Worm (Caenorhabditis elegans) whole organism, L1 larva: ENCODE measurements around the gene col-173.

Experiments used
- C34B4.2 ChIP-seq: sonication (generic microtip); optimal IDR thresholded peaks from 2 replicates; lab custom pipeline; 2017; ENCODE audit warnings: mild to moderate bottlenecking, missing genetic modification characterization, missing compliant biosample characterization
- F16B12.6 ChIP-seq: fragments of 150-350 bp; optimal IDR thresholded peaks from 2 replicates; lab custom pipeline; 2014; ENCODE audit warnings: missing biosample characterization, missing genetic modification characterization
- Y116A8C.19 ChIP-seq: sonication (generic microtip); optimal IDR thresholded peaks from 2 replicates; lab custom pipeline; 2016; ENCODE audit warnings: missing compliant biosample characterization, missing genetic modification characterization, borderline replicate concordance
- alr-1 ChIP-seq: fragments of 200-800 bp; sonication (Bioruptor generic); optimal IDR thresholded peaks from 2 replicates; lab custom pipeline; 2018; ENCODE audit warnings: borderline replicate concordance, mild to moderate bottlenecking, missing genetic modification characterization, missing compliant biosample characterization
- aly-2 ChIP-seq: fragments of 150-350 bp; optimal IDR thresholded peaks from 2 replicates; lab custom pipeline; 2014; ENCODE audit warnings: missing biosample characterization, missing genetic modification characterization
- ama-1 ChIP-seq: fragments of 150-350 bp; optimal IDR thresholded peaks from 2 replicates; lab custom pipeline; 2014
- blmp-1 ChIP-seq: fragments of 150-350 bp; optimal IDR thresholded peaks from 2 replicates; lab custom pipeline; 2014; ENCODE audit warnings: missing biosample characterization, missing genetic modification characterization
- ceh-8 ChIP-seq: fragments of 200-800 bp; sonication (Bioruptor generic); optimal IDR thresholded peaks from 2 replicates; lab custom pipeline; 2018; ENCODE audit warnings: mild to moderate bottlenecking, missing genetic modification characterization, moderate library complexity, missing compliant biosample characterization
- ceh-90 ChIP-seq: sonication (generic microtip); optimal IDR thresholded peaks from 2 replicates; lab custom pipeline; 2016; ENCODE audit warnings: missing genetic modification characterization, missing compliant biosample characterization
- ces-1 ChIP-seq: fragments of 150-350 bp; optimal IDR thresholded peaks from 2 replicates; lab custom pipeline; 2014; ENCODE audit warnings: missing biosample characterization, missing genetic modification reagents, missing genetic modification characterization
- dsc-1 ChIP-seq: sonication (generic microtip); optimal IDR thresholded peaks from 2 replicates; lab custom pipeline; 2016; ENCODE audit warnings: mild to moderate bottlenecking, missing genetic modification characterization, missing compliant biosample characterization
- efl-1 ChIP-seq, 4 experiments: fragments of 150-350 bp; optimal IDR thresholded peaks in 3 of 4; peaks in 1 of 4; 1 replicate in 1 of 4; 2 replicates in 3 of 4; lab custom pipeline; 2014; ENCODE audit warnings: missing biosample characterization in 2 of 4, missing genetic modification characterization in 2 of 4, missing genetic modification reagents in 2 of 4
- elt-2 ChIP-seq: sonication (generic microtip); optimal IDR thresholded peaks from 2 replicates; lab custom pipeline; 2016; ENCODE audit warnings: missing genetic modification characterization, mild to moderate bottlenecking, inconsistent platforms, missing compliant biosample characterization, missing genetic modification reagents
- ets-5 ChIP-seq: fragments of 200-800 bp; sonication (Bioruptor generic); IDR thresholded peaks from 2 replicates; pipeline ENCODE4 v1.3.6; 2022; ENCODE audit warnings: missing genetic modification characterization, missing compliant biosample characterization
- fkh-10 ChIP-seq: sonication (generic microtip); optimal IDR thresholded peaks from 2 replicates; lab custom pipeline; 2017; ENCODE audit warnings: missing biosample characterization, missing genetic modification reagents, missing genetic modification characterization
- grh-1 ChIP-seq: fragments of 200-800 bp; sonication (Bioruptor generic); IDR thresholded peaks from 2 replicates; pipeline ENCODE4 v1.3.6; 2022; ENCODE audit warnings: missing genetic modification reagents, missing genetic modification characterization, missing compliant biosample characterization
- hlh-17 ChIP-seq: fragments of 200-800 bp; sonication (Bioruptor generic); optimal IDR thresholded peaks from 2 replicates; lab custom pipeline; 2018; ENCODE audit warnings: missing genetic modification characterization, mild to moderate bottlenecking, missing compliant biosample characterization, moderate library complexity, borderline replicate concordance
- isw-1 ChIP-seq: fragments of 200-800 bp; sonication (Bioruptor generic); IDR thresholded peaks from 2 replicates; pipeline ENCODE4 v1.3.6; 2022; ENCODE audit warnings: missing genetic modification characterization, missing compliant biosample characterization
- lin-14 ChIP-seq: fragments of 200-800 bp; sonication (Bioruptor generic); optimal IDR thresholded peaks from 2 replicates; lab custom pipeline; 2018; ENCODE audit warnings: mild to moderate bottlenecking, missing genetic modification characterization, moderate library complexity, missing compliant biosample characterization
- lin-15B ChIP-seq: fragments of 150-350 bp; sonication (generic microtip); optimal IDR thresholded peaks from 3 replicates; lab custom pipeline; 2014; ENCODE audit warnings: missing biosample characterization, missing genetic modification characterization
- lin-35 ChIP-seq, 2 experiments: fragments of 150-350 bp; optimal IDR thresholded peaks; 2 replicates each; lab custom pipeline; 2014; ENCODE audit warnings: missing biosample characterization in 2 of 2, missing genetic modification characterization in 2 of 2, missing genetic modification reagents in 2 of 2
- lir-3 ChIP-seq: sonication (generic microtip); optimal IDR thresholded peaks from 2 replicates; lab custom pipeline; 2016; ENCODE audit warnings: mild to moderate bottlenecking, missing genetic modification characterization, moderate library complexity, missing compliant biosample characterization; ENCODE audit not compliant: poor library complexity
- lsy-2 ChIP-seq, 2 experiments: fragments of 150-350 bp; optimal IDR thresholded peaks; 2 replicates each; lab custom pipeline; 2014; ENCODE audit warnings: missing biosample characterization in 2 of 2, missing genetic modification characterization in 2 of 2
- mef-2 ChIP-seq: fragments of 150-350 bp; optimal IDR thresholded peaks from 2 replicates; lab custom pipeline; 2014; ENCODE audit warnings: missing biosample characterization, missing genetic modification characterization
- nhr-11 ChIP-seq: fragments of 150-350 bp; optimal IDR thresholded peaks from 2 replicates; lab custom pipeline; 2014; ENCODE audit warnings: missing biosample characterization, missing genetic modification characterization
- nhr-12 ChIP-seq: sonication (generic microtip); optimal IDR thresholded peaks from 2 replicates; lab custom pipeline; 2017; ENCODE audit warnings: missing biosample characterization, missing genetic modification characterization
- nhr-20 ChIP-seq: sonication (generic microtip); optimal IDR thresholded peaks from 2 replicates; lab custom pipeline; 2016; ENCODE audit warnings: mild to moderate bottlenecking, missing genetic modification characterization, missing compliant biosample characterization
- nhr-71 ChIP-seq: sonication (generic microtip); optimal IDR thresholded peaks from 2 replicates; lab custom pipeline; 2016; ENCODE audit warnings: mild to moderate bottlenecking, missing genetic modification characterization, moderate library complexity, missing compliant biosample characterization
- nhr-76 ChIP-seq: sonication (generic microtip); optimal IDR thresholded peaks from 2 replicates; lab custom pipeline; 2017; ENCODE audit warnings: missing biosample characterization, missing genetic modification characterization
- nhr-77 ChIP-seq: fragments of 150-350 bp; optimal IDR thresholded peaks from 2 replicates; lab custom pipeline; 2014; ENCODE audit warnings: missing biosample characterization, missing genetic modification characterization
- nhr-90 ChIP-seq: sonication (generic microtip); optimal IDR thresholded peaks from 2 replicates; lab custom pipeline; 2016; ENCODE audit warnings: mild to moderate bottlenecking, missing genetic modification characterization, missing compliant biosample characterization; ENCODE audit not compliant: poor library complexity
- pax-3 ChIP-seq: fragments of 200-800 bp; sonication (Bioruptor generic); optimal IDR thresholded peaks from 2 replicates; lab custom pipeline; 2018; ENCODE audit warnings: mild to moderate bottlenecking, missing genetic modification characterization, moderate library complexity, missing compliant biosample characterization
- pqm-1 ChIP-seq: sonication (generic microtip); optimal IDR thresholded peaks from 3 replicates; lab custom pipeline; 2017; ENCODE audit warnings: missing biosample characterization, missing genetic modification characterization
- skn-1 ChIP-seq: fragments of 150-350 bp; optimal IDR thresholded peaks from 2 replicates; lab custom pipeline; 2014; ENCODE audit warnings: missing biosample characterization, missing genetic modification characterization
- snu-23 ChIP-seq: sonication (generic microtip); optimal IDR thresholded peaks from 2 replicates; lab custom pipeline; 2016; ENCODE audit warnings: missing genetic modification characterization, missing compliant biosample characterization
- sox-4 ChIP-seq: sonication (generic microtip); optimal IDR thresholded peaks from 2 replicates; lab custom pipeline; 2016; ENCODE audit warnings: missing genetic modification characterization, missing compliant biosample characterization
- sptf-1 ChIP-seq: fragments of 150-350 bp; optimal IDR thresholded peaks from 2 replicates; lab custom pipeline; 2014; ENCODE audit warnings: missing biosample characterization, missing genetic modification characterization
- sup-37 ChIP-seq: fragments of 200-800 bp; sonication (Bioruptor generic); optimal IDR thresholded peaks from 2 replicates; lab custom pipeline; 2018; ENCODE audit warnings: mild to moderate bottlenecking, missing genetic modification characterization, missing compliant biosample characterization
- swsn-7 ChIP-seq: sonication (generic microtip); optimal IDR thresholded peaks from 2 replicates; lab custom pipeline; 2016; ENCODE audit warnings: missing genetic modification characterization, missing compliant biosample characterization
- tbx-2 ChIP-seq: sonication (generic microtip); optimal IDR thresholded peaks from 2 replicates; lab custom pipeline; 2016; ENCODE audit warnings: missing genetic modification characterization, missing compliant biosample characterization
- tlp-1 ChIP-seq: fragments of 150-350 bp; optimal IDR thresholded peaks from 2 replicates; lab custom pipeline; 2014; ENCODE audit warnings: missing biosample characterization, missing genetic modification characterization
- unc-130 ChIP-seq: fragments of 150-350 bp; optimal IDR thresholded peaks from 2 replicates; lab custom pipeline; 2017; ENCODE audit warnings: missing biosample characterization, missing genetic modification characterization, inconsistent platforms
- unc-86 ChIP-seq: sonication (generic microtip); optimal IDR thresholded peaks from 2 replicates; lab custom pipeline; 2016; ENCODE audit warnings: missing genetic modification characterization, missing compliant biosample characterization
- unc-98 ChIP-seq: fragments of 200-800 bp; sonication (Bioruptor generic); IDR thresholded peaks from 2 replicates; pipeline ENCODE4 v1.3.6; 2022; ENCODE audit warnings: missing genetic modification characterization, missing compliant biosample characterization
- xbp-1 ChIP-seq: sonication (generic microtip); optimal IDR thresholded peaks from 2 replicates; lab custom pipeline; 2016; ENCODE audit warnings: missing genetic modification characterization, missing compliant biosample characterization

col-173 gene

ce11 chrX:6845934-6846333 lies 31.4 kb downstream of the col-173 start, which contains the start of gene C53B7.2:
Gene C53B7.2, plus strand, starts transcription at chrX:6846234.
- TF ChIP-seq lin-14 (GFP tag; lab: Kevin White, UChicago) (peak; percentile 5), sup-37 (GFP tag; lab: Kevin White, UChicago) (no peak), pax-3 (tag; lab: Kevin White, UChicago) (no peak), unc-86 (tag; lab: Kevin White, UChicago) (no peak)

- TF ChIP-seq fkh-10 (GFP tag; lab: Kevin White, UChicago) (no peak), tbx-2 (peak; percentile 66), nhr-77 (peak; percentile 47), nhr-20 (tag; lab: Kevin White, UChicago) (peak; percentile 13), efl-1 (optimal IDR thresholded peaks at IDR 0.05; lab: Kevin White, UChicago) (no peak), efl-1 (GFP tag; optimal IDR thresholded peaks at IDR 0.05 in 1 of 2; lab: Kevin White, UChicago) (peak in 1 of 2 experiments; percentile 47)
These were observed 32.8 kb downstream of the col-173 start, which contains the start of gene C53B7.3 for ce11 chrX:6844394-6845072. Gene C53B7.3, plus strand, starts transcription at chrX:6844755.

- TF ChIP-seq snu-23 (GFP tag; lab: Kevin White, UChicago) (peak; percentile 87), alr-1 (no peak), hlh-17 (GFP tag; lab: Kevin White, UChicago) (no peak), xbp-1 (tag; lab: Kevin White, UChicago) (peak; percentile 93), ces-1 (GFP tag; lab: Kevin White, UChicago) (no peak), tbx-2 (peak; percentile 78), nhr-71 (peak; percentile 90), fkh-10 (GFP tag; lab: Kevin White, UChicago) (peak; percentile 12), aly-2 (no peak), lin-35 (GFP tag; optimal IDR thresholded peaks at IDR 0.05; lab: Kevin White, UChicago) (peak; percentile 63 to 89), isw-1 (peak; percentile 46), sox-4 (peak; percentile 21), skn-1 (tag; lab: Kevin White, UChicago) (peak; percentile 60), ceh-8 (GFP tag; lab: Kevin White, UChicago) (no peak), ets-5 (GFP tag; lab: Robert Waterston, UW) (no peak), F16B12.6 (tag; lab: Kevin White, UChicago) (peak; percentile 37), mef-2 (tag; lab: Kevin White, UChicago) (no peak), ama-1 (lab: Kevin White, UChicago) (no peak), swsn-7 (tag; lab: Kevin White, UChicago) (peak; percentile 83), grh-1 (GFP tag; lab: Robert Waterston, UW) (peak; percentile 40), pax-3 (tag; lab: Kevin White, UChicago) (peak; percentile 48), dsc-1 (tag; lab: Kevin White, UChicago) (peak; percentile 64), nhr-20 (tag; lab: Kevin White, UChicago) (peak; percentile 86), unc-98 (GFP tag; lab: Robert Waterston, UW) (no peak), tlp-1 (no peak), unc-86 (tag; lab: Kevin White, UChicago) (peak; percentile 44), sptf-1 (no peak), nhr-76 (no peak), lsy-2 (tag; optimal IDR thresholded peaks at IDR 0.05; lab: Kevin White, UChicago) (peak; percentile 79 to 92), nhr-12 (tag; lab: Kevin White, UChicago) (no peak), ceh-90 (tag; lab: Kevin White, UChicago) (no peak), lin-14 (GFP tag; lab: Kevin White, UChicago) (peak; percentile 89), C34B4.2 (no peak), elt-2 (tag; lab: Kevin White, UChicago) (peak; percentile 27), unc-130 (tag; lab: Kevin White, UChicago) (peak; percentile 72), nhr-90 (peak; percentile 78), lin-15B (tag; lab: Kevin White, UChicago) (peak; percentile 86), pqm-1 (tag; lab: Kevin White, UChicago) (no peak), lir-3 (tag; lab: Kevin White, UChicago) (peak; percentile 40), nhr-11 (tag; lab: Kevin White, UChicago) (peak; percentile 32), blmp-1 (tag; lab: Kevin White, UChicago) (peak; percentile 76), Y116A8C.19 (tag; lab: Kevin White, UChicago) (no peak)
These were observed 36.5 kb downstream of the col-173 start, which contains the start of the genes glr-6 and asg-2 for ce11 chrX:6840670-6841308. Gene glr-6, minus strand, starts transcription at chrX:6840720. Gene asg-2, plus strand, starts transcription at chrX:6841258.
